Worm (Caenorhabditis elegans): Measurements from ENCODE around the gene grl-2.

Gene grl-2

DNA sequence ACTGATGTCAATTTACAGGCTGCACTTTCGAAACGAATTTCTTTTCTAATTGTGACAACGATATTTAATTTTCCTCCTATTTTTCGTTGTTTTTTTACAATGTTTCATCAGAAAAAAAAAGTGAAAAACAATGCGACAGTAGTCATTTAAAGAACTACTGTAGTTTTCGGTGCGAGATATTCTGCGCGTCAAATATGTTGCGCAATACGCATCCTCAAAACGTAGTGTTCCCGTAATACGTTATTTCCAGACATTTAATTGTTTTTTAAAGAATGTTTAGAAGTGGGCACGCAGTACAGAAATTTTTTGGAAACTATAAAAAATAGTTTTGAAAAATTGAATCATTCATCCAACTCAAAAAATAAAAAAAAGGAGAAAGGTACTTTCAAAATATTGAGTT lies 29.2 kb downstream of the grl-2 start:
- TF ChIP-seq hlh-15 (tag; optimal IDR thresholded peaks at IDR 0.05) (no peak), fax-1 (tag; optimal IDR thresholded peaks at IDR 0.05) (no peak), nhr-11 (tag; optimal IDR thresholded peaks at IDR 0.05) (no peak), dve-1 (tag; optimal IDR thresholded peaks at IDR 0.05) (no peak), ceh-6 (GFP tag; optimal IDR thresholded peaks at IDR 0.05) (no peak), gmeb-2 (tag; optimal IDR thresholded peaks at IDR 0.05) (no peak), madf-2 (tag; optimal IDR thresholded peaks at IDR 0.05) (no peak), npax-4 (tag; optimal IDR thresholded peaks at IDR 0.05) (no peak)

DNA sequence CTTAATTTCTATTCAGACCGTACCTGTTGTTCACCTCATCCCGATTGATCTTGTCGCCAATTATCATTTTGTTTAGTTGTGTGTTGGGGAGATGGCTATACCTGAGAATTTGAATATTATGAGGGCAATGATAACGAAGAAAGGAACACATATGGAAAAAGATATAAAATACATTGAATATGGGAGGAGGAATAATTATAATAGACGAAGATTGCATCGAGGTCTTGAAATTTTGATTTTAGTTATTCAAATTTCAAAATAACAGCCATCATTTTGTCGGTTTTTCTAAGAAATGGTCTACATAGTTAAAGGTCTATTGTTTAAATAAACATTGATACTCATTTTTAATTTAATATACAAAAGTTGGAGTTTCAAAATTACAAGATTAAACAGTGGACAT lies 42.2 kb downstream of the grl-2 start, which contains the start of gene shw-3:
TSS of gene shw-3 (minus strand) at position 101 of the 400 bp plus-strand sequence.
- TF ChIP-seq ahr-1 (tag; optimal IDR thresholded peaks at IDR 0.05) (no peak), pag-3 (tag; optimal IDR thresholded peaks at IDR 0.05; ENCODE audit: borderline replicate concordance) (no peak), ceh-45 (GFP tag; IDR thresholded peaks at IDR 0.05) (no peak), T23F11.4 (GFP tag; optimal IDR thresholded peaks at IDR 0.05) (no peak), tbx-2 (tag; optimal IDR thresholded peaks at IDR 0.05) (no peak), Y22D7AL.16 (tag; optimal IDR thresholded peaks at IDR 0.05) (no peak), unc-3 (GFP tag; conservative IDR thresholded peaks at IDR 0.05) (no peak), unc-3 (tag; optimal IDR thresholded peaks at IDR 0.05) (no peak)

DNA sequence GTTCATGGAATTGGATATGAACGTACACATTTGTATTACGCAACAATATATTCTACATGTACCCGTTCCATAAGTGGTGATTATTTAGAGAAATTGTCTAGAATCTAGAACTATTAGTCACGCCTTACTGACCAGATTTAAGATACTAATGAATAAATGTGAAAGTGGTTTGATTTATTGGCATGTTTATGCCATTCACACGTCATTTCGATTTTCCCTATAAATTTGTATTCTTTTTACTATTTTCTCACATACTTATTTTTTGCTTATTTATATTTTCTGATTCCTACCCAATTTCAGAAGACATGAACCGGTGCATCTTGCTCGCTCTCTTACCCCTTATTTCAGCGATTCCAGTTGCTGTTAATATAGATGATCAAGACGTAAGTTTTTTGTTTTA lies 43.4 kb downstream of the grl-2 start, which contains the start of gene F15B9.8:
TSS of gene F15B9.8 (plus strand) at position 301 of the 400 bp plus-strand sequence.
- TF ChIP-seq pros-1 (tag; optimal IDR thresholded peaks at IDR 0.05) = no peak
- TF ChIP-seq F13H6.1 (tag; optimal IDR thresholded peaks at IDR 0.05) = no peak
- TF ChIP-seq hlh-30 (tag; optimal IDR thresholded peaks at IDR 0.05; ENCODE audit: insufficient read depth) = no peak
- no peak for TF ChIP-seq ceh-6 (GFP tag; optimal IDR thresholded peaks at IDR 0.05)
- TF ChIP-seq ceh-14 (tag; optimal IDR thresholded peaks at IDR 0.05) = no peak
- no peak for TF ChIP-seq pat-9 (tag; optimal IDR thresholded peaks at IDR 0.05)

DNA sequence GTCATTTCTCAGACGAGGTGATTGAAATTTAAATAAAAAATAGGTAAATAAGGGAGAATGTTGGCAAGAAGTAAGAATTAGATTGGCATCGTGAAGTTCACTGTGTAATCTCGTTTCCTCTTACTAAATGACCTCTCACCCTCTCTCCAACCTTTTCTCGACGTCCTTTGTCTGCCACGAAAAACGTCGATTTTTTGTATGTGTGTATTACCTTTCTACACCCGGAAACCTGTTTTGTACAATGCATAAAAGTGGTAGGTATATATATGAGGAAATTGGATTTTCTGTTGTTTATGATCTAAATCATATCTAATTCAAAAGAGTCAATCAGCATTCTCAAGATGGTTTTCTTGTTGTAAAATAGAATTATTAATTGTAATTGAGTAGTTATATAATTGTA lies 48.0 kb downstream of the grl-2 start, which contains the start of the genes F15B9.11 and dsl-7:
TSS of gene F15B9.11 (minus strand) at position 5 of the 400 bp plus-strand sequence.
TSS of gene dsl-7 (plus strand) at position 260 of the 400 bp plus-strand sequence.
- TF ChIP-seq ceh-19 (GFP tag; optimal IDR thresholded peaks at IDR 0.05) = no peak

DNA sequence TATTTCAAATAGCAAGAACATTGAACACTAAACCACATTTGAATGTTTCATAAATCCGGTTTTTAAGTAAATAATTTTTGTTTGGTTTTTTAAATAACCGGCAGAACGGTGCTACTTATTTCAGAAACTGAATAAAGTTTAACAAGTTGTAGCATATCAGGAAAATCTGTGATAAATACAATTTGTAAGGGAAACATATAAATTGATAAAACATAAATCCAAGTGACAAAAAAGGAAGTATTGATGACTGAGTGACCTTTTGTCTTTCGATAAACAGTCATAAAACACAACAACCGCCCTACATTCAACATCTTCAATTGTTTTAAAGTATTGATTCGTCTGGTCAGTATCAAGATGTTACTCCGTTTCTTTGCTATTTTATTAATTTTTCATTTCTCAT lies 50.4 kb downstream of the grl-2 start, which contains the start of gene far-5:
TSS of gene far-5 (plus strand) at position 301 of the 400 bp plus-strand sequence.
- TF ChIP-seq nhr-11 (tag; optimal IDR thresholded peaks at IDR 0.05) (no peak), unc-55 (GFP tag; optimal IDR thresholded peaks at IDR 0.05) (no peak), pha-4 (tag; optimal IDR thresholded peaks at IDR 0.05) (no peak), pax-1 (tag; optimal IDR thresholded peaks at IDR 0.05) (no peak), ceh-48 (tag; optimal IDR thresholded peaks at IDR 0.05) (no peak), nhr-232 (tag; optimal IDR thresholded peaks at IDR 0.05) (no peak), dve-1 (tag; optimal IDR thresholded peaks at IDR 0.05) (no peak), zip-5 (tag; optimal IDR thresholded peaks at IDR 0.05) (no peak), eyg-1 (tag; optimal IDR thresholded peaks at IDR 0.05) (no peak), hlh-8 (tag; optimal IDR thresholded peaks at IDR 0.05) (no peak), F13H6.1 (tag; optimal IDR thresholded peaks at IDR 0.05) (no peak), ceh-19 (GFP tag; optimal IDR thresholded peaks at IDR 0.05) (no peak), odd-2 (tag; optimal IDR thresholded peaks at IDR 0.05) (no peak)
